Fruit fly (Drosophila melanogaster): ENCODE data around the gene CG11672.

- no peak for TF ChIP-seq psq (GFP tag; optimal IDR thresholded peaks at IDR 0.05)
- TF ChIP-seq Rel (GFP tag; optimal IDR thresholded peaks at IDR 0.05) = no peak
- no peak for TF ChIP-seq Rel (tag; optimal IDR thresholded peaks at IDR 0.05)
- TF ChIP-seq Myc (optimal IDR thresholded peaks at IDR 0.05) = no peak
- no peak for TF ChIP-seq Jra (GFP tag; optimal IDR thresholded peaks at IDR 0.05)
- TF ChIP-seq fru (GFP tag; optimal IDR thresholded peaks at IDR 0.05) = no peak
- TF ChIP-seq usp (GFP tag; optimal IDR thresholded peaks at IDR 0.05) = no peak
- no peak for TF ChIP-seq Dif (GFP tag; optimal IDR thresholded peaks at IDR 0.05; ENCODE audit: partially characterized antibody)
These were observed 36.0 kb downstream of the CG11672 start for dm6 chr3R:8254347-8254746.

Measured in whole organism, wandering third instar larva.